Worm (Caenorhabditis elegans) whole organism, L1 larva: Measurements from ENCODE around the gene srd-4.

Source experiments
- aha-1 ChIP-seq: fragments of 150-350 bp; optimal IDR thresholded peaks from 2 replicates; lab custom pipeline; 2014; ENCODE audit warnings: missing biosample characterization, missing genetic modification characterization
- aly-2 ChIP-seq: fragments of 150-350 bp; optimal IDR thresholded peaks from 2 replicates; lab custom pipeline; 2014; ENCODE audit warnings: missing biosample characterization, missing genetic modification characterization
- ama-1 ChIP-seq: fragments of 150-350 bp; optimal IDR thresholded peaks from 2 replicates; lab custom pipeline; 2014
- blmp-1 ChIP-seq: fragments of 150-350 bp; optimal IDR thresholded peaks from 2 replicates; lab custom pipeline; 2014; ENCODE audit warnings: missing biosample characterization, missing genetic modification characterization
- ceh-63 ChIP-seq: fragments of 200-800 bp; sonication (Bioruptor generic); optimal IDR thresholded peaks from 2 replicates; lab custom pipeline; 2018; ENCODE audit warnings: mild to moderate bottlenecking, missing genetic modification characterization, missing compliant biosample characterization
- ceh-82 ChIP-seq, 3 experiments: fragments of 150-350 bp in 1 of 3; sonication (generic microtip) in 2 of 3; optimal IDR thresholded peaks; 2 replicates each; lab custom pipeline; 2014 to 2017; ENCODE audit warnings: missing biosample characterization in 3 of 3, missing genetic modification characterization in 3 of 3
- dpl-1 ChIP-seq, 3 experiments: fragments of 150-350 bp in 2 of 3; sonication (generic microtip) in 1 of 3; optimal IDR thresholded peaks; 2 replicates each; lab custom pipeline; 2014 to 2017; ENCODE audit warnings: missing biosample characterization in 3 of 3, missing genetic modification characterization in 3 of 3, missing genetic modification reagents in 3 of 3
- efl-1 ChIP-seq, 4 experiments: fragments of 150-350 bp; optimal IDR thresholded peaks in 3 of 4; peaks in 1 of 4; 1 replicate in 1 of 4; 2 replicates in 3 of 4; lab custom pipeline; 2014; ENCODE audit warnings: missing biosample characterization in 2 of 4, missing genetic modification characterization in 2 of 4, missing genetic modification reagents in 2 of 4
- elt-3 ChIP-seq, 6 experiments: fragments of 150-350 bp in 1 of 6; sonication (generic microtip); optimal IDR thresholded peaks; 2 replicates each; lab custom pipeline; 2017 to 2018; ENCODE audit warnings: missing biosample characterization in 6 of 6, missing genetic modification characterization in 6 of 6, inconsistent platforms in 1 of 6
- ets-5 ChIP-seq: fragments of 200-800 bp; sonication (Bioruptor generic); IDR thresholded peaks from 2 replicates; pipeline ENCODE4 v1.3.6; 2022; ENCODE audit warnings: missing genetic modification characterization, missing compliant biosample characterization
- fkh-10 ChIP-seq: sonication (generic microtip); optimal IDR thresholded peaks from 2 replicates; lab custom pipeline; 2017; ENCODE audit warnings: missing biosample characterization, missing genetic modification reagents, missing genetic modification characterization
- fkh-8 ChIP-seq: sonication (generic microtip); optimal IDR thresholded peaks from 2 replicates; lab custom pipeline; 2016; ENCODE audit warnings: mild to moderate bottlenecking, missing genetic modification characterization, missing compliant biosample characterization
- grh-1 ChIP-seq: fragments of 200-800 bp; sonication (Bioruptor generic); IDR thresholded peaks from 2 replicates; pipeline ENCODE4 v1.3.6; 2022; ENCODE audit warnings: missing genetic modification reagents, missing genetic modification characterization, missing compliant biosample characterization
- hlh-4 ChIP-seq: sonication (generic microtip); optimal IDR thresholded peaks from 2 replicates; lab custom pipeline; 2016; ENCODE audit warnings: mild to moderate bottlenecking, missing genetic modification characterization, missing compliant biosample characterization
- hpl-2 ChIP-seq: fragments of 150-350 bp; optimal IDR thresholded peaks from 2 replicates; lab custom pipeline; 2014; ENCODE audit warnings: missing biosample characterization, missing genetic modification reagents, missing genetic modification characterization
- irx-1 ChIP-seq: sonication (generic microtip); optimal IDR thresholded peaks from 2 replicates; lab custom pipeline; 2016; ENCODE audit warnings: missing genetic modification characterization, missing compliant biosample characterization
- lin-13 ChIP-seq: fragments of 150-350 bp; optimal IDR thresholded peaks from 2 replicates; lab custom pipeline; 2014; ENCODE audit warnings: missing biosample characterization, missing genetic modification reagents, missing genetic modification characterization
- lin-14 ChIP-seq: fragments of 200-800 bp; sonication (Bioruptor generic); optimal IDR thresholded peaks from 2 replicates; lab custom pipeline; 2018; ENCODE audit warnings: mild to moderate bottlenecking, missing genetic modification characterization, moderate library complexity, missing compliant biosample characterization
- lir-3 ChIP-seq: sonication (generic microtip); optimal IDR thresholded peaks from 2 replicates; lab custom pipeline; 2016; ENCODE audit warnings: mild to moderate bottlenecking, missing genetic modification characterization, moderate library complexity, missing compliant biosample characterization; ENCODE audit not compliant: poor library complexity
- lsy-2 ChIP-seq, 2 experiments: fragments of 150-350 bp; optimal IDR thresholded peaks; 2 replicates each; lab custom pipeline; 2014; ENCODE audit warnings: missing biosample characterization in 2 of 2, missing genetic modification characterization in 2 of 2
- mdl-1 ChIP-seq, 2 experiments: fragments of 150-350 bp; optimal IDR thresholded peaks; 2 replicates each; lab custom pipeline; 2014 to 2017; ENCODE audit warnings: missing biosample characterization in 2 of 2, missing genetic modification characterization in 2 of 2, inconsistent platforms in 1 of 2
- mef-2 ChIP-seq: fragments of 150-350 bp; optimal IDR thresholded peaks from 2 replicates; lab custom pipeline; 2014; ENCODE audit warnings: missing biosample characterization, missing genetic modification characterization
- mep-1 ChIP-seq: fragments of 150-350 bp; optimal IDR thresholded peaks from 2 replicates; lab custom pipeline; 2014; ENCODE audit warnings: missing biosample characterization, missing genetic modification characterization
- nhr-19 ChIP-seq: fragments of 200-800 bp; sonication (Bioruptor generic); conservative IDR thresholded peaks from 2 replicates; pipeline ENCODE4 v1.3.6; 2022; ENCODE audit warnings: missing genetic modification characterization, missing compliant biosample characterization
- nhr-20 ChIP-seq: sonication (generic microtip); optimal IDR thresholded peaks from 2 replicates; lab custom pipeline; 2016; ENCODE audit warnings: mild to moderate bottlenecking, missing genetic modification characterization, missing compliant biosample characterization
- nhr-47 ChIP-seq: sonication (generic microtip); optimal IDR thresholded peaks from 2 replicates; lab custom pipeline; 2016; ENCODE audit warnings: mild to moderate bottlenecking, missing genetic modification characterization, moderate library complexity, missing compliant biosample characterization
- nhr-71 ChIP-seq: sonication (generic microtip); optimal IDR thresholded peaks from 2 replicates; lab custom pipeline; 2016; ENCODE audit warnings: mild to moderate bottlenecking, missing genetic modification characterization, moderate library complexity, missing compliant biosample characterization
- nhr-85 ChIP-seq: sonication (generic microtip); peaks from one replicate; lab custom pipeline; 2016; ENCODE audit warnings: missing genetic modification characterization, inconsistent platforms, missing compliant biosample characterization
- nhr-90 ChIP-seq: sonication (generic microtip); optimal IDR thresholded peaks from 2 replicates; lab custom pipeline; 2016; ENCODE audit warnings: mild to moderate bottlenecking, missing genetic modification characterization, missing compliant biosample characterization; ENCODE audit not compliant: poor library complexity
- pax-3 ChIP-seq: fragments of 200-800 bp; sonication (Bioruptor generic); optimal IDR thresholded peaks from 2 replicates; lab custom pipeline; 2018; ENCODE audit warnings: mild to moderate bottlenecking, missing genetic modification characterization, moderate library complexity, missing compliant biosample characterization
- snu-23 ChIP-seq: sonication (generic microtip); optimal IDR thresholded peaks from 2 replicates; lab custom pipeline; 2016; ENCODE audit warnings: missing genetic modification characterization, missing compliant biosample characterization
- sptf-1 ChIP-seq: fragments of 150-350 bp; optimal IDR thresholded peaks from 2 replicates; lab custom pipeline; 2014; ENCODE audit warnings: missing biosample characterization, missing genetic modification characterization
- swsn-7 ChIP-seq: sonication (generic microtip); optimal IDR thresholded peaks from 2 replicates; lab custom pipeline; 2016; ENCODE audit warnings: missing genetic modification characterization, missing compliant biosample characterization
- tlp-1 ChIP-seq: fragments of 150-350 bp; optimal IDR thresholded peaks from 2 replicates; lab custom pipeline; 2014; ENCODE audit warnings: missing biosample characterization, missing genetic modification characterization
- unc-130 ChIP-seq: fragments of 150-350 bp; optimal IDR thresholded peaks from 2 replicates; lab custom pipeline; 2017; ENCODE audit warnings: missing biosample characterization, missing genetic modification characterization, inconsistent platforms
- unc-30 ChIP-seq: sonication (generic microtip); optimal IDR thresholded peaks from 2 replicates; lab custom pipeline; 2017; ENCODE audit warnings: missing biosample characterization, missing genetic modification characterization
- unc-86 ChIP-seq: sonication (generic microtip); optimal IDR thresholded peaks from 2 replicates; lab custom pipeline; 2016; ENCODE audit warnings: missing genetic modification characterization, missing compliant biosample characterization
- xbp-1 ChIP-seq: sonication (generic microtip); optimal IDR thresholded peaks from 2 replicates; lab custom pipeline; 2016; ENCODE audit warnings: missing genetic modification characterization, missing compliant biosample characterization
- zag-1 ChIP-seq: fragments of 150-350 bp; optimal IDR thresholded peaks from 2 replicates; lab custom pipeline; 2014; ENCODE audit warnings: missing biosample characterization, missing genetic modification characterization

The srd-4 gene

DNA sequence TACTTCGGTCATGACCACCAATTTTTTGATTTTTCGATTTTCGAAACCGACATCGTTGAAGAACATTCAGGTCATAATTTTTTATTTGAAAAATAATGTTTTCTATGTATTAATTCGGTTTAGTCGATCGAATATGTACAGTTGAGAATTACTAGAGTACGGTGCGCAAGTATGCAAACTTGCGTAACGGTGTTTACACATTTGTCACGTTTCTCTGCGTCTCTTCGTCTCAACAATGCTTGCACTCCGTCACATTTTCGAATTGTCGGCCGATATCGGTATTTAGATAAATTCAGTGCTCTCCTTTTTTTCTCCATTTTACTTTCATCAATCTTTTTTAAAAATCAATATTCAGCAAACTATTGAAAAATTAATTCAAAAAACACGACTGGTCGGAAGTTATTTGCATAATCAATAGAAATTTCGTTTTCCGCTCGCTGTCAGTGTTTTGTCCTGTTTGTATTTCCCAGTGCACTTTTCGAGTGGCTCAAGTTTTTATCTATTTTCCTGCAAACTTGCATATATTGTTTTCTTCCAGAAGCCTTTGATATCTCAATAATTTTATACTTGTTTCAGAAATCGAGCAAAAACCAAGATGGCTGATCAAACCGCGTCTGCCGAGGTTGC, 6.3 kb downstream of the srd-4 start, which contains the start of gene dpy-30 (continued):
- TF ChIP-seq aha-1 (tag; lab: Kevin White, UChicago): no peak
- TF ChIP-seq, all 84 proteins: peak for 43

DNA sequence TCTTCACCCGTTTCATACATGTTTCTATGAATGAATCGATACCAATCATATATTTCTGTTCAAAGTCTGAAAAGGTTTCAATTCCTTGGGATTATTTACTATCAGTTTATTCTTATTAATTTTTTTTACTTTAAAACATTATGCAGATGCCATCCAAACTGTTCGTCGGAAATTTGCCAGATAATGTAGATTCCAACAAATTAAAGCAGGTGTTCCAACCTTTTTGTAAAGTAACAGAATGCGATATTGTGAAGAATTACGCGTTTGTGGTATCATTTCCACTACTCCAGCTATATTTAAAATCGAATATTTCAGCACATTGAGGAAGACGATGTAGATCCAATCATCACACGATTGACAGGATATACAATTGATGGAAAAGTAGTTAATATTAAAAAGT, 7.4 kb downstream of the srd-4 start, which contains the start of gene rnp-1:
TSS of gene rnp-1 (plus strand) at position 145 of the 400 bp plus-strand sequence.
- TF ChIP-seq pax-3 (tag; lab: Kevin White, UChicago) (peak; percentile 5), nhr-71 (tag; lab: Kevin White, UChicago) (peak; percentile 16), efl-1 (optimal IDR thresholded peaks at IDR 0.05; lab: Kevin White, UChicago) (no peak), efl-1 (GFP tag; optimal IDR thresholded peaks at IDR 0.05 in 1 of 2; lab: Kevin White, UChicago) (peak in 1 of 2 experiments; percentile 21), ceh-82 (tag; optimal IDR thresholded peaks at IDR 0.05; lab: Kevin White, UChicago) (no peak)

DNA sequence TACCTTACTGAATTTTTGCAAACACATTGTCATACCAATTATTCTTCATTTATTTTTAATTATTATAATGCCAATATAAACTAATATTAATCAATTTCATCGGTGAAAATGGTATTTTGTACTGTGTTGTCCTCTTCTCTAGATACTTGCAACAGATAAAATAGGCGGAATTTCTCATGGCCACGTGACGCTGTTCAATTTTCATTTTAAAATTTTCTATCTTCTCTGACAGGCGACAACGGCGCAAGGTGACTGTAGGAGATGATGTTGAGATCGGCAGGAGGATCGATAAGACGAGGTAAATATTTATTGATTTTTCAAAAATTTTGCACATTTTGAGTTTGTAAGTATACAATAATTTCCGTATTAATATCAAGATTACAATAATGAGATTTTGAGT, 9.5 kb downstream of the srd-4 start, which contains the start of gene ogdh-2:
TSS of gene ogdh-2 (plus strand) at position 233 of the 400 bp plus-strand sequence.
- TF ChIP-seq hpl-2 (no peak), fkh-10 (GFP tag; lab: Kevin White, UChicago) (no peak), hlh-4 (no peak), lin-13 (GFP tag; lab: Kevin White, UChicago) (no peak), ceh-82 (tag; optimal IDR thresholded peaks at IDR 0.05; lab: Kevin White, UChicago) (no peak), mef-2 (tag; lab: Kevin White, UChicago) (no peak), mdl-1 (tag; optimal IDR thresholded peaks at IDR 0.05; lab: Kevin White, UChicago) (peak in 1 of 2 experiments; percentile 39), xbp-1 (no peak), nhr-85 (tag; lab: Kevin White, UChicago) (peak; percentile 77), tlp-1 (no peak), dpl-1 (GFP tag; optimal IDR thresholded peaks at IDR 0.05; lab: Kevin White, UChicago) (peak in 1 of 3 experiments; percentile 7), unc-86 (tag; lab: Kevin White, UChicago) (no peak), ceh-63 (GFP tag; lab: Kevin White, UChicago) (no peak), lsy-2 (tag; optimal IDR thresholded peaks at IDR 0.05; lab: Kevin White, UChicago) (peak; percentile 5 to 6), unc-30 (tag; lab: Kevin White, UChicago) (no peak), irx-1 (no peak), aly-2 (no peak), sptf-1 (tag; lab: Kevin White, UChicago) (no peak), pax-3 (tag; lab: Kevin White, UChicago) (no peak), mep-1 (tag; lab: Kevin White, UChicago) (peak; percentile 47), lin-14 (GFP tag; lab: Kevin White, UChicago) (peak; percentile 67), ama-1 (lab: Kevin White, UChicago) (no peak), nhr-19 (GFP tag; lab: Robert Waterston, UW) (no peak), nhr-20 (tag; lab: Kevin White, UChicago) (peak; percentile 65), swsn-7 (tag; lab: Kevin White, UChicago) (no peak), nhr-90 (tag; lab: Kevin White, UChicago) (peak; percentile 16), elt-3 (tag; optimal IDR thresholded peaks at IDR 0.05; lab: Kevin White, UChicago) (peak in 1 of 6 experiments; percentile 73), blmp-1 (peak; percentile 85), grh-1 (no peak), aha-1 (tag; lab: Kevin White, UChicago) (no peak), ets-5 (GFP tag; lab: Robert Waterston, UW) (no peak), snu-23 (GFP tag; lab: Kevin White, UChicago) (peak; percentile 48), nhr-71 (tag; lab: Kevin White, UChicago) (peak; percentile 39)

DNA sequence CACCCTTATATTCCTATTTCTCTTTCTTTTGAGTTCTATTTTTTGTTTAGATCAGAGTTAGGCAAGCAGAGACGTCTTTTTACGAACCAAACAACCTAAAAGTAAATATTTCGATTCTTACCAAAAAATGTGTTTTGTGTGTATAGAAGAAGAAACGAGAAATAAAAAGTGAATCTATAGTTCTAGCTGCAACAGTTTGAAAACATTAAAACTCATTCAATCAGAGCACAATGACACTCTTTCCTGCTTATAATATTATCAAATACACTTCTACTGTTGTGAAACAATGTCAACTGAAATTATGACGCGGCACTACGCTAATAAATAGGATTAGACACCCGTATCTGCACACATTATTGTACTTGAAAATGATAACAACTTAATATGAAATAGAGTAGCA, 11.1 kb downstream of the srd-4 start, which contains the start of gene ZK836.3:
TSS of gene ZK836.3 (minus strand) at position 101 of the 400 bp plus-strand sequence.
- TF ChIP-seq lir-3 (tag; lab: Kevin White, UChicago) (no peak), unc-130 (no peak), fkh-8 (tag; lab: Kevin White, UChicago) (no peak), nhr-47 (no peak), zag-1 (tag; lab: Kevin White, UChicago) (no peak), mep-1 (tag; lab: Kevin White, UChicago) (no peak), efl-1 (optimal IDR thresholded peaks at IDR 0.05; lab: Kevin White, UChicago) (no peak), efl-1 (GFP tag; optimal IDR thresholded peaks at IDR 0.05 in 1 of 2; lab: Kevin White, UChicago) (peak in 1 of 2 experiments; percentile 30)
- TF ChIP-seq, all 84 proteins: peak for 1
